Worm (Caenorhabditis elegans): ENCODE data around the gene gad-3.

DNA sequence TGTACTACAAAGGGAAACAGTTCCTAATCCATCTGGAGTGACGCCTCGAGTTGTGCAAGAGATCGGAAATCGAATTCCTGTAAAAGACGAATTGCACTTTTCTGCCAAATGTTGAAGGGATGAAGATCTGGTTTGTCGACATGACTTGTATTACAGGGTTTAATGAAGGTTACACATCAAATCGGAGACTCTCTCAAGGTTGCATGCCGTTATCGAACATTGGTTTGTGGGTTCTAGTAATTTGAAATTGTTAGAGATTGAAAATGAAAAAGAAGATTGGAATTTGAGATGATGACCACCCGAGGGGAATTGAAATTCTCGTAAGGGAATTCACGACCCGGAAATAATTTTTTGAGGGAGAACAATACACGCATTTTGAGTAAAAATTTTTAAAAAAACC, 6.5 kb downstream of the gad-3 start:
- TF ChIP-seq nhr-28 (tag; optimal IDR thresholded peaks at IDR 0.05) (no peak), ztf-4 (tag; optimal IDR thresholded peaks at IDR 0.05) (no peak), nhr-47 (tag; optimal IDR thresholded peaks at IDR 0.05) (peak; percentile 13), hpl-2 (GFP tag; optimal IDR thresholded peaks at IDR 0.05) (no peak), swsn-7 (tag; optimal IDR thresholded peaks at IDR 0.05) (no peak), lir-3 (tag; optimal IDR thresholded peaks at IDR 0.05; ENCODE audit: poor library complexity) (no peak), aly-2 (tag; optimal IDR thresholded peaks at IDR 0.05) (no peak), ets-5 (GFP tag; IDR thresholded peaks at IDR 0.05) (no peak), nhr-90 (tag; optimal IDR thresholded peaks at IDR 0.05; ENCODE audit: poor library complexity) (peak; percentile 33), isw-1 (GFP tag; IDR thresholded peaks at IDR 0.05) (no peak)

Measured in whole organism, L1 larva.